Fruit fly (Drosophila melanogaster): Measurements from ENCODE around the gene Unc-115a.

Unc-115a gene

DNA sequence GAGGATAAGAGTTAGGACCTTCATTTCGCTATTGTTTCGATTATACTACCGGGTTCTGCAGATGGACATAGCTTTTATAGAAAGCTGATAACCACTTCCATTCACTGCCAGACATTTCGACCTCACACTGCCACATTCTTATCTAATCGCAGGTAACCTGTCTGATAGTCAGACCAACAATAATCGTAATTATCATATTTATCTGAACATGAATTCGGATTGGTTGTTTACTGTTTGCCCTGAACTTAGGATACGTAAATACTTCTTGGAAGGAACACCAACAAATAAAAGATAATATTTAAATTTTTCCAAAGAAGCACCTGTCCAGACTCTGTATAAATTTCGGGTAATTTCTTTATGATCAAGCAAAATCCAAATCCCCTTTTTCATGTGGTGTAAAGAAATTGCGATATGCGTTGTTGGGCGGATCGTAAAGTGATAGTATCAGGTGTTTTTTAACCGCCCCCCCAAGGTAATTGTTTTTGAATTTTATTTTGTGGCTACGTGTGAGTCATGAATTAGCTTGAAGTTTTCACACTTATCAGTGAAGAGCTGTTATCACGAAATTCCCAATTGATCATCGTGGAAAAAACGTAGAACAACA lies 59.0 kb downstream of the Unc-115a start, which contains the start of gene Fst:
Fst (minus strand) TSS at position 51 of the 604 bp plus-strand sequence.
- TF ChIP-seq CG4496 (GFP tag; IDR thresholded peaks at IDR 0.05): no peak
- TF ChIP-seq CG17806 (tag; optimal IDR thresholded peaks at IDR 0.05): no peak
- TF ChIP-seq CG32121 (GFP tag; IDR thresholded peaks at IDR 0.05): no peak
- no peak for TF ChIP-seq Snoo (tag; optimal IDR thresholded peaks at IDR 0.05)
- TF ChIP-seq CG9948 (tag; optimal IDR thresholded peaks at IDR 0.05): no peak
- no peak for TF ChIP-seq EcR (GFP tag; optimal IDR thresholded peaks at IDR 0.05)
- no peak for TF ChIP-seq Pif1B (GFP tag; optimal IDR thresholded peaks at IDR 0.05)
- no peak for TF ChIP-seq CG12605 (GFP tag; IDR thresholded peaks at IDR 0.05)
- TF ChIP-seq CG15710 (tag; optimal IDR thresholded peaks at IDR 0.05): no peak
- no peak for TF ChIP-seq CG8159 (tag; optimal IDR thresholded peaks at IDR 0.05)
- no peak for TF ChIP-seq CG13204 (GFP tag; optimal IDR thresholded peaks at IDR 0.05)
- TF ChIP-seq CG34367 (tag; optimal IDR thresholded peaks at IDR 0.05): no peak
- TF ChIP-seq Ets98B (GFP tag; IDR thresholded peaks at IDR 0.05): no peak
- TF ChIP-seq Pif1A (GFP tag; optimal IDR thresholded peaks at IDR 0.05): no peak
- no peak for TF ChIP-seq rn (GFP tag; IDR thresholded peaks at IDR 0.05)
- no peak for TF ChIP-seq D1 (tag; optimal IDR thresholded peaks at IDR 0.05)
- no peak for TF ChIP-seq CG8301 (tag; optimal IDR thresholded peaks at IDR 0.05)
- TF ChIP-seq CG10348 (GFP tag; IDR thresholded peaks at IDR 0.05): no peak
- TF ChIP-seq CG14655 (GFP tag; optimal IDR thresholded peaks at IDR 0.05): no peak

DNA sequence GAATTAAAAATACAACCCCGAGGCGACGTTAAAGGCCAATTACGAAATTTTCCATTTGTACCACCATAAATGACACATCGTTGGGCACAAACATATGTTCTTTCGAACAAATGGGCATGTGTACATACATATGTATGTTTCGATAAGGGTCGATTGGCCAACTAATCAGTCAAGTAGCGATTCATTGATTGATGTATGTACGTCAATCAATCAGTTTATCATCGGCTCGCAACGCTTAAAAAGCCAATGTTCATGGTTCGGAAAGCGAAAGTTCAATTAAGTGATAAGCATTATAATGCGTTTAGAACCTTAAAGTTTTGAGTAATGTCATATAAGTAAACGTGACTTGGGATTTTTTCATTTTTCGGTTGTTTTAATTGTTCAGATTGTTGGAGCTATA lies 60.6 kb downstream of the Unc-115a start:
- TF ChIP-seq Pif1B (GFP tag; optimal IDR thresholded peaks at IDR 0.05) (no peak), CG32121 (GFP tag; IDR thresholded peaks at IDR 0.05) (no peak), gl (tag; optimal IDR thresholded peaks at IDR 0.05) (no peak), CG15710 (tag; optimal IDR thresholded peaks at IDR 0.05) (no peak), CG4496 (GFP tag; IDR thresholded peaks at IDR 0.05) (no peak), rn (GFP tag; IDR thresholded peaks at IDR 0.05) (no peak), CG9948 (tag; optimal IDR thresholded peaks at IDR 0.05) (no peak), CG8159 (tag; optimal IDR thresholded peaks at IDR 0.05) (no peak), CG13204 (GFP tag; optimal IDR thresholded peaks at IDR 0.05) (no peak), CG12605 (GFP tag; IDR thresholded peaks at IDR 0.05) (no peak), CG34367 (tag; optimal IDR thresholded peaks at IDR 0.05) (no peak), fd96Ca (GFP tag; IDR thresholded peaks at IDR 0.05) (no peak), CG10348 (GFP tag; IDR thresholded peaks at IDR 0.05) (no peak)
